Worm (Caenorhabditis elegans): Measurements from ENCODE around the gene T24F1.4.

- TF ChIP-seq dao-5 (tag; optimal IDR thresholded peaks at IDR 0.05) (no peak), him-1 (tag; optimal IDR thresholded peaks at IDR 0.05) (no peak), W03F9.2 (tag; optimal IDR thresholded peaks at IDR 0.05) (no peak)
These were observed 35.8 kb upstream of the T24F1.4 start, which contains the start of gene dph-5 for ce11 chrII:11349892-11350291.

Measured in whole organism, L4/young adult.